Fruit fly (Drosophila melanogaster) whole organism, adult: ENCODE data around the gene Cbp20.

ENCODE experiments used
- CG11617 ChIP-seq: fragments of 200-800 bp; sonication (Bioruptor generic); optimal IDR thresholded peaks from 2 replicates; lab custom pipeline; 2017; ENCODE audit warnings: mild to moderate bottlenecking, missing biosample characterization, missing genetic modification reagents, missing genetic modification characterization
- CG12768 ChIP-seq: fragments of 200-800 bp; sonication (Bioruptor generic); optimal IDR thresholded peaks from 2 replicates; lab custom pipeline; 2017; ENCODE audit warnings: missing biosample characterization, missing genetic modification characterization, mild to moderate bottlenecking, moderate library complexity, missing genetic modification reagents
- CG14711 ChIP-seq: fragments of 200-800 bp; sonication (Bioruptor generic); optimal IDR thresholded peaks from 2 replicates; lab custom pipeline; 2018; ENCODE audit warnings: missing biosample characterization, mild to moderate bottlenecking, missing genetic modification characterization, moderate library complexity
- CG1620 ChIP-seq: fragments of 200-800 bp; sonication (Bioruptor generic); optimal IDR thresholded peaks from 2 replicates; lab custom pipeline; 2016; ENCODE audit warnings: missing biosample characterization, missing genetic modification characterization
- CG33017 ChIP-seq: fragments of 200-800 bp; sonication (Bioruptor generic); optimal IDR thresholded peaks from 2 replicates; lab custom pipeline; 2018; ENCODE audit warnings: missing biosample characterization, mild to moderate bottlenecking, missing genetic modification characterization, moderate library complexity
- CG5204 ChIP-seq: fragments of 200-800 bp; sonication (Bioruptor generic); optimal IDR thresholded peaks from 2 replicates; lab custom pipeline; 2016; ENCODE audit warnings: missing biosample characterization, missing genetic modification characterization
- CG7045 ChIP-seq: fragments of 200-800 bp; sonication (Bioruptor generic); optimal IDR thresholded peaks from 2 replicates; lab custom pipeline; 2017; ENCODE audit warnings: missing biosample characterization, mild to moderate bottlenecking, missing genetic modification characterization
- CG7101 ChIP-seq: fragments of 200-800 bp; sonication (Bioruptor generic); optimal IDR thresholded peaks from 2 replicates; lab custom pipeline; 2018; ENCODE audit warnings: missing biosample characterization, mild to moderate bottlenecking, missing genetic modification characterization, moderate library complexity
- Clk ChIP-seq: fragments of 200-800 bp; sonication (Bioruptor generic); optimal IDR thresholded peaks from 2 replicates; lab custom pipeline; 2017; ENCODE audit warnings: missing biosample characterization, missing genetic modification characterization
- Crg-1 ChIP-seq: fragments of 200-800 bp; sonication (Bioruptor generic); optimal IDR thresholded peaks from 2 replicates; lab custom pipeline; 2016; ENCODE audit warnings: missing biosample characterization, missing genetic modification characterization
- Hr96 ChIP-seq: fragments of 200-800 bp; sonication (Bioruptor generic); optimal IDR thresholded peaks from 2 replicates; lab custom pipeline; 2016; ENCODE audit warnings: missing biosample characterization, missing genetic modification characterization
- Mnt ChIP-seq: fragments of 200-800 bp; sonication (Bioruptor generic); optimal IDR thresholded peaks from 2 replicates; lab custom pipeline; 2016; ENCODE audit warnings: missing biosample characterization, mild to moderate bottlenecking, missing genetic modification characterization
- bab1 ChIP-seq: fragments of 200-800 bp; sonication (Bioruptor generic); optimal IDR thresholded peaks from 3 replicates; lab custom pipeline; 2019; ENCODE audit warnings: missing biosample characterization, mild to moderate bottlenecking, missing genetic modification characterization, moderate library complexity
- cic ChIP-seq: fragments of 200-800 bp; sonication (Bioruptor generic); optimal IDR thresholded peaks from 2 replicates; lab custom pipeline; 2017; ENCODE audit warnings: missing biosample characterization, mild to moderate bottlenecking, missing genetic modification characterization, moderate library complexity
- cnc ChIP-seq, 2 experiments: fragments of >200 bp; optimal IDR thresholded peaks; 2 replicates each; lab custom pipeline; 2017
- kay ChIP-seq: fragments of 200-800 bp; sonication (Bioruptor generic); peaks from one replicate; lab custom pipeline; 2016; ENCODE audit warnings: missing biosample characterization, missing genetic modification characterization, borderline replicate concordance
- ovo ChIP-seq: fragments of 200-800 bp; sonication (Bioruptor generic); optimal IDR thresholded peaks from 2 replicates; lab custom pipeline; 2016; ENCODE audit warnings: missing biosample characterization, missing genetic modification characterization
- pad ChIP-seq: fragments of 200-800 bp; sonication (Bioruptor generic); optimal IDR thresholded peaks from 3 replicates; lab custom pipeline; 2017; ENCODE audit warnings: missing biosample characterization, missing genetic modification characterization, mild to moderate bottlenecking, moderate library complexity, missing genetic modification reagents
- tj ChIP-seq: fragments of 200-800 bp; sonication (Bioruptor generic); optimal IDR thresholded peaks from 3 replicates; lab custom pipeline; 2017; ENCODE audit warnings: missing biosample characterization, mild to moderate bottlenecking, missing genetic modification characterization, moderate library complexity
- toe ChIP-seq: fragments of 200-800 bp; sonication (Bioruptor generic); optimal IDR thresholded peaks from 2 replicates; lab custom pipeline; 2016; ENCODE audit warnings: missing biosample characterization, missing genetic modification characterization

Gene Cbp20

dm6 chr3R:18167416-18168237 is 3.2 kb downstream of the Cbp20 start, which contains the start of gene wrd:
Gene wrd (plus strand): TSS chr3R:18167757.
- no peak for TF ChIP-seq CG7045
- TF ChIP-seq CG33017 (tag; lab: Kevin White, UChicago) = no peak
- no peak for TF ChIP-seq Crg-1 (GFP tag; lab: Kevin White, UChicago)
- no peak for TF ChIP-seq CG14711 (tag; lab: Kevin White, UChicago)
- TF ChIP-seq Mnt = peak; percentile 54
- peak; percentile 14 for TF ChIP-seq CG12768 (GFP tag; lab: Kevin White, UChicago)
- TF ChIP-seq toe = peak; percentile 61
- no peak for TF ChIP-seq pad (GFP tag; lab: Kevin White, UChicago)
- TF ChIP-seq CG1620 (GFP tag; lab: Kevin White, UChicago) = peak; percentile 27
- no peak for TF ChIP-seq Clk
- TF ChIP-seq ovo (GFP tag; lab: Kevin White, UChicago) = peak; percentile 26
- peak; percentile 29 for TF ChIP-seq Hr96 (GFP tag; lab: Kevin White, UChicago)
- peak; percentile 29 for TF ChIP-seq bab1 (GFP tag; lab: Kevin White, UChicago)
- TF ChIP-seq tj = peak; percentile 41
- TF ChIP-seq CG11617 (GFP tag; lab: Kevin White, UChicago) = no peak
- no peak for TF ChIP-seq kay (GFP tag; lab: Kevin White, UChicago)
- TF ChIP-seq CG5204 (GFP tag; lab: Kevin White, UChicago) = peak; percentile 46
- no peak for TF ChIP-seq cnc (optimal IDR thresholded peaks at IDR 0.05; lab: Kevin White, UChicago)
- TF ChIP-seq CG7101 (tag; lab: Kevin White, UChicago) = no peak
- peak; percentile 54 for TF ChIP-seq cic (GFP tag; lab: Kevin White, UChicago)

- TF ChIP-seq cic (GFP tag; lab: Kevin White, UChicago) (peak; percentile 22), toe (peak; percentile 37), Clk (peak; percentile 66), bab1 (GFP tag; lab: Kevin White, UChicago) (peak; percentile 37), cnc (optimal IDR thresholded peaks at IDR 0.05; lab: Kevin White, UChicago) (no peak), CG14711 (tag; lab: Kevin White, UChicago) (peak; percentile 89), CG11617 (GFP tag; lab: Kevin White, UChicago) (peak; percentile 13), CG12768 (GFP tag; lab: Kevin White, UChicago) (peak; percentile 82), Hr96 (GFP tag; lab: Kevin White, UChicago) (no peak), tj (no peak), pad (GFP tag; lab: Kevin White, UChicago) (peak; percentile 17), Crg-1 (GFP tag; lab: Kevin White, UChicago) (no peak), CG7101 (tag; lab: Kevin White, UChicago) (peak; percentile 73), CG7045 (peak; percentile 65), CG33017 (tag; lab: Kevin White, UChicago) (peak; percentile 25)
These were observed 3.9 kb downstream of the Cbp20 start for dm6 chr3R:18168398-18168797.

- TF ChIP-seq Hr96 (GFP tag; lab: Kevin White, UChicago) (peak; percentile 6), Crg-1 (GFP tag; lab: Kevin White, UChicago) (no peak), Mnt (no peak), kay (GFP tag; lab: Kevin White, UChicago) (no peak), CG7101 (tag; lab: Kevin White, UChicago) (no peak), cic (GFP tag; lab: Kevin White, UChicago) (peak; percentile 47), cnc (optimal IDR thresholded peaks at IDR 0.05; lab: Kevin White, UChicago) (no peak), bab1 (GFP tag; lab: Kevin White, UChicago) (no peak), CG33017 (tag; lab: Kevin White, UChicago) (peak; percentile 42), Clk (no peak), CG14711 (tag; lab: Kevin White, UChicago) (no peak), tj (no peak), CG12768 (GFP tag; lab: Kevin White, UChicago) (peak; percentile 61), CG11617 (GFP tag; lab: Kevin White, UChicago) (no peak), CG1620 (GFP tag; lab: Kevin White, UChicago) (no peak), toe (no peak), pad (GFP tag; lab: Kevin White, UChicago) (no peak), ovo (GFP tag; lab: Kevin White, UChicago) (peak; percentile 47), CG7045 (peak; percentile 54), CG5204 (GFP tag; lab: Kevin White, UChicago) (no peak)
These were observed 4.5 kb downstream of the Cbp20 start for dm6 chr3R:18168929-18169350.

- TF ChIP-seq Mnt (peak; percentile 27), CG7101 (tag; lab: Kevin White, UChicago) (peak; percentile 14), cnc (optimal IDR thresholded peaks at IDR 0.05; lab: Kevin White, UChicago) (no peak), CG5204 (GFP tag; lab: Kevin White, UChicago) (no peak), CG12768 (GFP tag; lab: Kevin White, UChicago) (no peak), toe (no peak), CG1620 (GFP tag; lab: Kevin White, UChicago) (no peak), CG7045 (no peak), cic (GFP tag; lab: Kevin White, UChicago) (peak; percentile 42), CG33017 (tag; lab: Kevin White, UChicago) (no peak), pad (GFP tag; lab: Kevin White, UChicago) (peak; percentile 97), bab1 (GFP tag; lab: Kevin White, UChicago) (no peak), CG11617 (GFP tag; lab: Kevin White, UChicago) (peak; percentile 2), CG14711 (tag; lab: Kevin White, UChicago) (peak; percentile 32), tj (no peak), ovo (GFP tag; lab: Kevin White, UChicago) (peak; percentile 86), kay (GFP tag; lab: Kevin White, UChicago) (no peak), Hr96 (GFP tag; lab: Kevin White, UChicago) (no peak), Crg-1 (GFP tag; lab: Kevin White, UChicago) (no peak), Clk (no peak)
These were observed 5.6 kb downstream of the Cbp20 start for dm6 chr3R:18169982-18170531.
